Fruit fly (Drosophila melanogaster) whole organism, wandering third instar larva: Measurements from ENCODE around the gene CG15715.

Experiments used
- CG9705 ChIP-seq: fragments of 200-800 bp; sonication (Bioruptor generic); optimal IDR thresholded peaks from 2 replicates; lab custom pipeline; 2018; ENCODE audit warnings: missing biosample characterization, mild to moderate bottlenecking, missing genetic modification characterization
- Hnf4 ChIP-seq: fragments of 200-800 bp; sonication (Bioruptor generic); optimal IDR thresholded peaks from 2 replicates; lab custom pipeline; 2016; ENCODE audit warnings: missing biosample characterization, mild to moderate bottlenecking, missing genetic modification characterization
- Rel ChIP-seq, 2 experiments: fragments of 200-800 bp; sonication (Bioruptor generic) in 1 of 2; optimal IDR thresholded peaks; 2 replicates in 1 of 2; 3 replicates in 1 of 2; lab custom pipeline; 2016 to 2019; ENCODE audit warnings: mild to moderate bottlenecking in 2 of 2, missing biosample characterization in 2 of 2, missing genetic modification characterization in 2 of 2, moderate library complexity in 1 of 2
- brk ChIP-seq: fragments of 200-800 bp; sonication (Bioruptor generic); optimal IDR thresholded peaks from 2 replicates; lab custom pipeline; 2016; ENCODE audit warnings: missing biosample characterization, mild to moderate bottlenecking, missing genetic modification characterization
- jim ChIP-seq: fragments of 175-275, 200-325 bp; sonication (Bioruptor generic); optimal IDR thresholded peaks from 2 replicates; lab custom pipeline; 2016; ENCODE audit warnings: missing biosample characterization, mild to moderate bottlenecking, missing genetic modification characterization
- pan ChIP-seq: fragments of >200 bp; optimal IDR thresholded peaks from 2 replicates; lab custom pipeline; 2017
- psq ChIP-seq: fragments of 200-800 bp; sonication (Bioruptor generic); optimal IDR thresholded peaks from 3 replicates; lab custom pipeline; 2017; ENCODE audit warnings: missing biosample characterization, mild to moderate bottlenecking, missing genetic modification characterization, moderate library complexity
- sage ChIP-seq: fragments of 200-800 bp; sonication (Bioruptor generic); optimal IDR thresholded peaks from 2 replicates; lab custom pipeline; 2016; ENCODE audit warnings: missing biosample characterization, mild to moderate bottlenecking, missing genetic modification characterization
- tai ChIP-seq: sonication (Bioruptor generic); optimal IDR thresholded peaks from 2 replicates; lab custom pipeline; 2016; ENCODE audit warnings: missing biosample characterization, missing genetic modification characterization

dm6 chr3L:15816143-15816487, 21.2 kb downstream of the CG15715 start, which contains the start of gene fwe:
- TF ChIP-seq jim (GFP tag; lab: Kevin White, UChicago), result no peak
- TF ChIP-seq CG9705, result no peak
- no peak for TF ChIP-seq brk (GFP tag; lab: Kevin White, UChicago)
- TF ChIP-seq Rel (GFP tag; optimal IDR thresholded peaks at IDR 0.05; lab: Kevin White, UChicago), result no peak
- no peak for TF ChIP-seq Rel (tag; optimal IDR thresholded peaks at IDR 0.05; lab: Kevin White, UChicago)
- TF ChIP-seq Hnf4 (GFP tag; lab: Kevin White, UChicago), result no peak
- no peak for TF ChIP-seq tai (GFP tag; lab: Kevin White, UChicago)
- TF ChIP-seq pan (lab: Kevin White, UChicago), result no peak
- TF ChIP-seq psq, result no peak
- TF ChIP-seq sage, result no peak
